Fruit fly (Drosophila melanogaster) whole organism, wandering third instar larva: ENCODE measurements around the gene sty.

ENCODE experiments used
- Hr78 ChIP-seq: fragments of >200 bp; optimal IDR thresholded peaks from 2 replicates; lab custom pipeline; 2017; ENCODE audit warnings: missing biosample characterization, missing genetic modification characterization
- N ChIP-seq: fragments of >200 bp; optimal IDR thresholded peaks from 2 replicates; lab custom pipeline; 2018; ENCODE audit warnings: missing biosample characterization, missing external identifiers, missing genetic modification characterization
- OdsH ChIP-seq: fragments of 200-800 bp; sonication (Bioruptor generic); optimal IDR thresholded peaks from 2 replicates; lab custom pipeline; 2016; ENCODE audit warnings: missing biosample characterization, mild to moderate bottlenecking, missing genetic modification characterization
- Sp1 ChIP-seq: fragments of 200-800 bp; sonication (Bioruptor generic); optimal IDR thresholded peaks from 3 replicates; lab custom pipeline; 2019; ENCODE audit warnings: missing biosample characterization, mild to moderate bottlenecking, missing genetic modification characterization, moderate library complexity
- br ChIP-seq: fragments of 200-800 bp; sonication (Bioruptor generic); optimal IDR thresholded peaks from 2 replicates; lab custom pipeline; 2016; ENCODE audit warnings: missing biosample characterization, missing genetic modification characterization
- fru ChIP-seq: fragments of 200-800 bp; sonication (Bioruptor generic); optimal IDR thresholded peaks from 3 replicates; lab custom pipeline; 2016; ENCODE audit warnings: missing biosample characterization, mild to moderate bottlenecking, missing genetic modification characterization
- psq ChIP-seq: fragments of 200-800 bp; sonication (Bioruptor generic); optimal IDR thresholded peaks from 3 replicates; lab custom pipeline; 2017; ENCODE audit warnings: missing biosample characterization, mild to moderate bottlenecking, missing genetic modification characterization, moderate library complexity

DNA sequence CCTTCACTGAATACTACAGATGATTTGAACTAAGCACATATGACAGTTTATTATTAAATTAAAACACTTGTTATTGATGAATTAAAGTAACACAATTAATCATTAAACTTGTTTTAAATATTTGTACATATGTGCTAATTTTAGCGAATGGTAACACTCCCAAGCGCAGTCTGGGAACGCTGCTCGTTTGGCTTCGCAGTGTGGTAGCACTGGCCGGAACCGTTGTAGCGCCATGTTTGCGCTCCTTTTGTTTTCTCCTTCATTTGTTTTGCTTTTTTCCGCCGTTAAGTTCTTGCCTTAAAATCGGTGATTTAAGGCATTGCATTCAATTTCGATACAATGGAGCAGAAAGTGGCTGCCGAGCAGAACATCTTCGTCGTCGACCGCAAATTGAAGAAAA, 41.5 kb upstream of the sty start, which contains the start of gene CycJ:
- no peak for TF ChIP-seq psq (GFP tag; lab: Kevin White, UChicago)
- TF ChIP-seq Sp1 (GFP tag; lab: Kevin White, UChicago) = no peak
- TF ChIP-seq N (GFP tag; lab: Kevin White, UChicago) = no peak
- TF ChIP-seq fru (GFP tag; lab: Kevin White, UChicago) = no peak
- no peak for TF ChIP-seq OdsH (GFP tag; lab: Kevin White, UChicago)
- TF ChIP-seq br (GFP tag; lab: Kevin White, UChicago) = no peak
- no peak for TF ChIP-seq Hr78 (GFP tag; lab: Kevin White, UChicago)
